Worm (Caenorhabditis elegans) whole organism, L2 larva: Measurements from ENCODE around the gene fat-5.

Experiments
- R02D3.7 ChIP-seq: fragments of 150-350 bp; optimal IDR thresholded peaks from 2 replicates; lab custom pipeline; 2014; ENCODE audit warnings: missing biosample characterization, missing genetic modification characterization
- Y55F3AM.14 ChIP-seq: fragments of 200-800 bp; sonication (Bioruptor generic); optimal IDR thresholded peaks from 2 replicates; lab custom pipeline; 2018; ENCODE audit warnings: mild to moderate bottlenecking, missing genetic modification characterization, missing compliant biosample characterization
- ZK546.5 ChIP-seq: sonication (generic microtip); optimal IDR thresholded peaks from 2 replicates; lab custom pipeline; 2017; ENCODE audit warnings: missing biosample characterization, missing genetic modification characterization
- alr-1 ChIP-seq: fragments of 150-350 bp; optimal IDR thresholded peaks from 2 replicates; lab custom pipeline; 2014; ENCODE audit warnings: missing biosample characterization, missing genetic modification characterization
- aly-2 ChIP-seq: fragments of 150-350 bp; optimal IDR thresholded peaks from 2 replicates; lab custom pipeline; 2014; ENCODE audit warnings: missing biosample characterization, missing genetic modification characterization
- ama-1 ChIP-seq: fragments of 150-350 bp; optimal IDR thresholded peaks from 2 replicates; lab custom pipeline; 2018; ENCODE audit warnings: inconsistent platforms
- blmp-1 ChIP-seq: sonication (generic microtip); optimal IDR thresholded peaks from 2 replicates; lab custom pipeline; 2017; ENCODE audit warnings: missing genetic modification characterization, mild to moderate bottlenecking, missing compliant biosample characterization, antibody characterized with exemption, moderate library complexity; ENCODE audit not compliant: insufficient read depth
- ceh-82 ChIP-seq: fragments of 150-350 bp; optimal IDR thresholded peaks from 2 replicates; lab custom pipeline; 2014; ENCODE audit warnings: missing biosample characterization, missing genetic modification characterization
- crh-2 ChIP-seq: sonication (generic microtip); optimal IDR thresholded peaks from 2 replicates; lab custom pipeline; 2017; ENCODE audit warnings: missing biosample characterization, missing genetic modification characterization
- dmd-4 ChIP-seq: sonication (generic microtip); optimal IDR thresholded peaks from 2 replicates; lab custom pipeline; 2017; ENCODE audit warnings: missing biosample characterization, missing genetic modification characterization
- egl-27 ChIP-seq: sonication (generic microtip); optimal IDR thresholded peaks from 3 replicates; lab custom pipeline; 2017; ENCODE audit warnings: missing biosample characterization, missing genetic modification reagents, missing genetic modification characterization
- elt-3 ChIP-seq: sonication (generic microtip); optimal IDR thresholded peaks from 2 replicates; lab custom pipeline; 2017; ENCODE audit warnings: missing biosample characterization, missing genetic modification characterization
- fos-1 ChIP-seq: fragments of 150-350 bp; optimal IDR thresholded peaks from 2 replicates; lab custom pipeline; 2014; ENCODE audit warnings: missing biosample characterization, missing genetic modification characterization
- gmeb-1 ChIP-seq: fragments of 150-350 bp; optimal IDR thresholded peaks from 2 replicates; lab custom pipeline; 2014; ENCODE audit warnings: missing biosample characterization, missing genetic modification characterization
- lin-13 ChIP-seq: fragments of 150-350 bp; optimal IDR thresholded peaks from 2 replicates; lab custom pipeline; 2014; ENCODE audit warnings: missing biosample characterization, missing genetic modification reagents, missing genetic modification characterization
- lin-39 ChIP-seq: fragments of 150-350 bp; optimal IDR thresholded peaks from 2 replicates; lab custom pipeline; 2014; ENCODE audit warnings: missing biosample characterization, missing genetic modification reagents, missing genetic modification characterization
- lsy-2 ChIP-seq, 2 experiments: fragments of 150-350 bp in 1 of 2; sonication (generic microtip) in 1 of 2; optimal IDR thresholded peaks; 2 replicates each; lab custom pipeline; 2014 to 2017; ENCODE audit warnings: missing biosample characterization in 2 of 2, missing genetic modification characterization in 2 of 2
- mbf-1 ChIP-seq: sonication (generic microtip); optimal IDR thresholded peaks from 2 replicates; lab custom pipeline; 2017; ENCODE audit warnings: missing biosample characterization, missing genetic modification characterization
- mdl-1 ChIP-seq, 2 experiments: fragments of 150-350 bp in 1 of 2; sonication (generic microtip) in 1 of 2; optimal IDR thresholded peaks; 2 replicates each; lab custom pipeline; 2017; ENCODE audit warnings: missing biosample characterization in 2 of 2, missing genetic modification characterization in 2 of 2
- nhr-10 ChIP-seq: sonication (generic microtip); optimal IDR thresholded peaks from 2 replicates; lab custom pipeline; 2017; ENCODE audit warnings: missing biosample characterization, missing genetic modification characterization
- nhr-11 ChIP-seq: fragments of 150-350 bp; optimal IDR thresholded peaks from 2 replicates; lab custom pipeline; 2014; ENCODE audit warnings: missing biosample characterization, missing genetic modification characterization
- nhr-12 ChIP-seq: fragments of 150-350 bp; optimal IDR thresholded peaks from 2 replicates; lab custom pipeline; 2014; ENCODE audit warnings: missing biosample characterization, missing genetic modification characterization
- nhr-129 ChIP-seq: fragments of 150-350 bp; optimal IDR thresholded peaks from 2 replicates; lab custom pipeline; 2014; ENCODE audit warnings: missing biosample characterization, missing genetic modification characterization
- nhr-21 ChIP-seq: fragments of 150-350 bp; optimal IDR thresholded peaks from 2 replicates; lab custom pipeline; 2014; ENCODE audit warnings: missing biosample characterization, missing genetic modification characterization
- nhr-25 ChIP-seq: fragments of 150-350 bp; sonication (generic microtip); optimal IDR thresholded peaks from 3 replicates; lab custom pipeline; 2014; ENCODE audit warnings: missing biosample characterization, missing genetic modification characterization
- nhr-6 ChIP-seq: fragments of 150-350 bp; optimal IDR thresholded peaks from 2 replicates; lab custom pipeline; 2014; ENCODE audit warnings: missing biosample characterization, missing genetic modification characterization
- nhr-77 ChIP-seq: fragments of 150-350 bp; optimal IDR thresholded peaks from 2 replicates; lab custom pipeline; 2014; ENCODE audit warnings: missing biosample characterization, missing genetic modification characterization
- peb-1 ChIP-seq: fragments of 150-350 bp; optimal IDR thresholded peaks from 2 replicates; lab custom pipeline; 2014; ENCODE audit warnings: missing biosample characterization, missing genetic modification characterization
- sem-4 ChIP-seq: fragments of 150-350 bp; optimal IDR thresholded peaks from 2 replicates; lab custom pipeline; 2014; ENCODE audit warnings: missing biosample characterization, missing genetic modification reagents, missing genetic modification characterization
- sma-3 ChIP-seq: sonication (generic microtip); optimal IDR thresholded peaks from 2 replicates; lab custom pipeline; 2016; ENCODE audit warnings: missing genetic modification reagents, missing genetic modification characterization, missing compliant biosample characterization
- sma-9 ChIP-seq, 2 experiments: fragments of 150-350 bp in 1 of 2; sonication (generic microtip) in 1 of 2; optimal IDR thresholded peaks; 2 replicates each; lab custom pipeline; 2014 to 2016; ENCODE audit warnings: missing genetic modification characterization in 2 of 2, mild to moderate bottlenecking in 1 of 2, missing biosample characterization in 1 of 2, missing compliant biosample characterization in 1 of 2, missing genetic modification reagents in 1 of 2, moderate library complexity in 1 of 2
- snpc-4 ChIP-seq: fragments of 150-350 bp; optimal IDR thresholded peaks from 2 replicates; lab custom pipeline; 2014; ENCODE audit warnings: missing biosample characterization, missing genetic modification characterization
- unc-39 ChIP-seq: fragments of 150-350 bp; optimal IDR thresholded peaks from 2 replicates; lab custom pipeline; 2014; ENCODE audit warnings: missing biosample characterization, missing genetic modification characterization
- unc-55 ChIP-seq: fragments of 150-350 bp; sonication (generic microtip); optimal IDR thresholded peaks from 3 replicates; lab custom pipeline; 2014; ENCODE audit warnings: missing biosample characterization, missing genetic modification reagents, missing genetic modification characterization
- zag-1 ChIP-seq: fragments of 150-350 bp; optimal IDR thresholded peaks from 2 replicates; lab custom pipeline; 2014; ENCODE audit warnings: missing biosample characterization, missing genetic modification characterization
- ztf-1 ChIP-seq: fragments of 200-800 bp; sonication (Bioruptor generic); conservative IDR thresholded peaks from 2 replicates; pipeline ENCODE4 v1.3.6; 2022; ENCODE audit warnings: missing genetic modification characterization, missing compliant biosample characterization
- ztf-11 ChIP-seq: sonication (generic microtip); optimal IDR thresholded peaks from 2 replicates; lab custom pipeline; 2017; ENCODE audit warnings: missing biosample characterization, missing genetic modification characterization
- ztf-4 ChIP-seq: fragments of 150-350 bp; optimal IDR thresholded peaks from 2 replicates; lab custom pipeline; 2014; ENCODE audit warnings: missing biosample characterization, missing genetic modification characterization

fat-5 gene

DNA sequence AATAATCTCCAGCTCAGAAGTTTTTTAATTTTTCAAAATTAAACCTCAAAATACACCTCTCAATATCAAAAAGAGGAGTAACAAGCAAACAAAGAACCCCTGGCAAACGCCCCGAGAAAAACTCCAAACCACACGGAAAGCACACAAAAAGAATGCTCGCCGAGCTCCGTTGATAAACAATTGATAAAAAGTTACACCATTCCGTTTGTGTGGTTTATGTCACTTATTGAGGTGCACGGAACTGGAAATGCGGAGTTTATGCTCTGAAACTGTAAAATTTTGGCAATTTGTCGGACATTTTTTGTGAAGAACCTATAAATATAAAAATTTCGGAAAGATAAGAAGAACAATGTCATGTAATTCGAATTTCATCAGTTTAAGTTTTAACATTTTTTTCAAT is 27.5 kb downstream of the fat-5 start:
- peak; percentile 33 for TF ChIP-seq sma-9 (GFP tag; optimal IDR thresholded peaks at IDR 0.05; lab: Kevin White, UChicago)
- TF ChIP-seq sma-9 (tag; optimal IDR thresholded peaks at IDR 0.05; lab: Kevin White, UChicago): no peak
- TF ChIP-seq nhr-129 (tag; lab: Kevin White, UChicago): no peak
- no peak for TF ChIP-seq nhr-6
- TF ChIP-seq snpc-4: no peak
- TF ChIP-seq nhr-11 (tag; lab: Kevin White, UChicago): no peak
- no peak for TF ChIP-seq blmp-1 (tag; lab: Kevin White, UChicago)
- no peak for TF ChIP-seq ceh-82 (tag; lab: Kevin White, UChicago)
- TF ChIP-seq ztf-11 (tag; lab: Kevin White, UChicago): no peak
- no peak for TF ChIP-seq lsy-2 (tag; optimal IDR thresholded peaks at IDR 0.05; lab: Kevin White, UChicago)
- no peak for TF ChIP-seq nhr-10 (tag; lab: Kevin White, UChicago)
- TF ChIP-seq nhr-12: no peak
- TF ChIP-seq peb-1 (tag; lab: Kevin White, UChicago): no peak
- TF ChIP-seq egl-27: no peak
- no peak for TF ChIP-seq zag-1 (tag; lab: Kevin White, UChicago)
- TF ChIP-seq ztf-1: no peak
- TF ChIP-seq lin-39: no peak
- TF ChIP-seq ama-1 (lab: Kevin White, UChicago): no peak
- TF ChIP-seq mbf-1 (tag; lab: Kevin White, UChicago): no peak
- TF ChIP-seq ztf-4: no peak
- no peak for TF ChIP-seq lin-13 (GFP tag; lab: Kevin White, UChicago)
- TF ChIP-seq fos-1 (tag; lab: Kevin White, UChicago): peak; percentile 75
- TF ChIP-seq nhr-77 (tag; lab: Kevin White, UChicago): no peak
- TF ChIP-seq Y55F3AM.14 (GFP tag; lab: Kevin White, UChicago): no peak
- no peak for TF ChIP-seq elt-3
- TF ChIP-seq unc-39: no peak
- TF ChIP-seq nhr-25 (tag; lab: Kevin White, UChicago): no peak
- TF ChIP-seq alr-1 (tag; lab: Kevin White, UChicago): no peak
- peak; percentile 42 for TF ChIP-seq crh-2 (tag; lab: Kevin White, UChicago)
- TF ChIP-seq gmeb-1 (tag; lab: Kevin White, UChicago): peak; percentile 18
- no peak for TF ChIP-seq aly-2 (tag; lab: Kevin White, UChicago)
- no peak for TF ChIP-seq unc-55 (GFP tag; lab: Kevin White, UChicago)
- TF ChIP-seq ZK546.5 (tag; lab: Kevin White, UChicago): no peak
- no peak for TF ChIP-seq dmd-4
- TF ChIP-seq sma-3 (GFP tag; lab: Kevin White, UChicago): no peak

DNA sequence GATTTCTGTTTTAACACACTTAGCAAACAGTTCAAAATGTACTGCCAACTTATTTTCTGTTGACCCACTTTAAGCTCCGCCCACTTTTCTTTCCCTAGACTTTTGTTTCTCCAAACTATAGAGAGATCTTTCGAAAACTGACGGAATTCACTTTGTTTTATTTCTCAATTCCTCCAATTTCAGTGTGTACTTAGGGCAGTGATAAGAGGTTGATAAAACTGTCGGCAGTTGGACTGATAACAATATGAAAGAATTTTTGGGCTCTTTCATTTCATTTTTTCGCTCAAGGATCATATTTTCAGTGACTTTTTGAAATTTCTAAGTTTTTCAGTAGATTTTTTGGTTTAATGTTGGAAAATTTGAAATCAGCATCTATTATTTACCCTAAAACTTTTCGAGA is 30.2 kb downstream of the fat-5 start:
- no peak for TF ChIP-seq nhr-21 (tag; lab: Kevin White, UChicago)
- no peak for TF ChIP-seq elt-3
- peak; percentile 38 for TF ChIP-seq sma-9 (GFP tag; optimal IDR thresholded peaks at IDR 0.05; lab: Kevin White, UChicago)
- TF ChIP-seq sma-9 (tag; optimal IDR thresholded peaks at IDR 0.05; lab: Kevin White, UChicago): no peak
- no peak for TF ChIP-seq zag-1 (tag; lab: Kevin White, UChicago)
- no peak for TF ChIP-seq nhr-12
- no peak for TF ChIP-seq sem-4 (tag; lab: Kevin White, UChicago)
- TF ChIP-seq fos-1 (tag; lab: Kevin White, UChicago): peak; percentile 59
- no peak for TF ChIP-seq ztf-1
- no peak for TF ChIP-seq ceh-82 (tag; lab: Kevin White, UChicago)
- no peak for TF ChIP-seq ztf-4
- no peak for TF ChIP-seq R02D3.7 (tag; lab: Kevin White, UChicago)
- no peak for TF ChIP-seq gmeb-1 (tag; lab: Kevin White, UChicago)
- no peak for TF ChIP-seq ama-1 (lab: Kevin White, UChicago)
- TF ChIP-seq Y55F3AM.14 (GFP tag; lab: Kevin White, UChicago): no peak

DNA sequence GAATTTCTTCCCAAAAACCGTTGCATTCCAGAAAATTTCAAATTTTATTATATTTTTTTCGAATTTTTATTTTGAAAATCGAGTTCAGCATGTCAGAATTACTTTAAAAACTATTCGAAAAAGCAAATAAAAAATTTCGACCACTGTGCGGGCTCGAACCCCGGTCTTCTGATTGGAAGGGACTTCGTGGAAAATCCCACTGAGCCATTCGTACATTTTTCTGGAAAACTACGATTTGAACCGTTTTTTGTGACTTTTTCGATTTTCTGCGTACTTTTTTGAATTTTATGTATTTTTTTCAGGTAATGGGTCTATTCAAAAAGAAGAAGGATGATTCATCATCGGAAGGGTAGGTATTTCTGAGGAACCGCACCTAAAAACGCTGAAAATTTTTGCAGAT is 30.8 kb downstream of the fat-5 start, which contains the start of gene pgp-9:
Gene pgp-9, plus strand, starts transcription at position 301 of the 400 bp plus-strand sequence.
- TF ChIP-seq ztf-1: no peak
- TF ChIP-seq nhr-12: no peak
- TF ChIP-seq peb-1 (tag; lab: Kevin White, UChicago): no peak
- TF ChIP-seq blmp-1 (tag; lab: Kevin White, UChicago): no peak
- no peak for TF ChIP-seq zag-1 (tag; lab: Kevin White, UChicago)
- no peak for TF ChIP-seq elt-3
- no peak for TF ChIP-seq dmd-4
- TF ChIP-seq aly-2 (tag; lab: Kevin White, UChicago): no peak
- TF ChIP-seq ZK546.5 (tag; lab: Kevin White, UChicago): no peak
- TF ChIP-seq mbf-1 (tag; lab: Kevin White, UChicago): no peak
- TF ChIP-seq nhr-10 (tag; lab: Kevin White, UChicago): no peak
- TF ChIP-seq ceh-82 (tag; lab: Kevin White, UChicago): no peak
- TF ChIP-seq nhr-25 (tag; lab: Kevin White, UChicago): no peak
- TF ChIP-seq nhr-21 (tag; lab: Kevin White, UChicago): no peak
- no peak for TF ChIP-seq unc-39
- no peak for TF ChIP-seq sma-3 (GFP tag; lab: Kevin White, UChicago)
- no peak for TF ChIP-seq unc-55 (GFP tag; lab: Kevin White, UChicago)
- TF ChIP-seq mdl-1 (tag; optimal IDR thresholded peaks at IDR 0.05; lab: Kevin White, UChicago): no peak
- TF ChIP-seq snpc-4: no peak
